Worm (Caenorhabditis elegans) whole organism, young adult: Measurements from ENCODE around the gene gst-9.
A peak's percentile ranks its signal among the peaks of the same experiment; 100 is the strongest.
"Not testable (repeated sequence)": the region's sequence is repeated elsewhere in the genome, so short reads cannot be mapped to it uniquely, and the experiment has no call there.

ENCODE experiments used
- B0019.2 ChIP-seq: fragments of 200-800 bp; sonication (Bioruptor generic); conservative IDR thresholded peaks from 2 replicates; pipeline ENCODE4 v1.3.6; 2022; ENCODE audit warnings: missing genetic modification reagents, missing genetic modification characterization, missing compliant biosample characterization
- C17E4.6 ChIP-seq: fragments of 200-800 bp; sonication (Bioruptor generic); IDR thresholded peaks from 2 replicates; pipeline ENCODE4 v1.3.6; 2022; ENCODE audit warnings: missing genetic modification reagents, missing genetic modification characterization, missing compliant biosample characterization
- F33H1.4 ChIP-seq: fragments of 200-800 bp; sonication (Bioruptor generic); IDR thresholded peaks from 2 replicates; pipeline ENCODE4 v1.3.6; 2022; ENCODE audit warnings: missing genetic modification reagents, missing genetic modification characterization, missing compliant biosample characterization
- T26A5.8 ChIP-seq: sonication (generic microtip); optimal IDR thresholded peaks from 2 replicates; lab custom pipeline; 2016; ENCODE audit warnings: missing genetic modification characterization, missing compliant biosample characterization
- Y53F4B.3 ChIP-seq: fragments of 200-800 bp; sonication (Bioruptor generic); IDR thresholded peaks from 2 replicates; pipeline ENCODE4 v1.3.6; 2022; ENCODE audit warnings: missing genetic modification reagents, missing genetic modification characterization, missing compliant biosample characterization
- Y56A3A.18 ChIP-seq: fragments of 200-800 bp; sonication (Bioruptor generic); IDR thresholded peaks from 2 replicates; pipeline ENCODE4 v1.3.6; 2022; ENCODE audit warnings: missing genetic modification reagents, missing genetic modification characterization, missing compliant biosample characterization
- Y67H2A.10 ChIP-seq: fragments of 200-800 bp; sonication (Bioruptor generic); conservative IDR thresholded peaks from 2 replicates; pipeline ENCODE4 v1.3.6; 2022; ENCODE audit warnings: missing genetic modification reagents, missing genetic modification characterization, missing compliant biosample characterization
- Y95B8A.8 ChIP-seq: fragments of 200-800 bp; sonication (Bioruptor generic); IDR thresholded peaks from 2 replicates; pipeline ENCODE4 v1.3.6; 2022; ENCODE audit warnings: missing genetic modification reagents, missing genetic modification characterization, missing compliant biosample characterization
- akir-1 ChIP-seq: fragments of 200-800 bp; sonication (Bioruptor generic); optimal IDR thresholded peaks from 2 replicates; lab custom pipeline; 2018; ENCODE audit warnings: mild to moderate bottlenecking, missing genetic modification characterization, moderate library complexity, missing compliant biosample characterization
- ama-1 ChIP-seq, 3 experiments: fragments of 150-350 bp in 1 of 3; sonication (generic microtip) in 2 of 3; optimal IDR thresholded peaks; 2 replicates each; lab custom pipeline; 2014 to 2018; ENCODE audit warnings: missing biosample characterization in 2 of 3, missing genetic modification characterization in 2 of 3, missing genetic modification reagents in 2 of 3
- aptf-2 ChIP-seq: fragments of 200-800 bp; sonication (Bioruptor generic); conservative IDR thresholded peaks from 2 replicates; pipeline ENCODE4 v1.3.6; 2022; ENCODE audit warnings: missing genetic modification reagents, missing genetic modification characterization, missing compliant biosample characterization
- atf-7 ChIP-seq: sonication (generic microtip); optimal IDR thresholded peaks from 2 replicates; lab custom pipeline; 2017; ENCODE audit warnings: mild to moderate bottlenecking, missing genetic modification characterization, missing compliant biosample characterization
- athp-1 ChIP-seq: sonication (generic microtip); optimal IDR thresholded peaks from 2 replicates; lab custom pipeline; 2017; ENCODE audit warnings: mild to moderate bottlenecking, missing genetic modification characterization, missing compliant biosample characterization
- attf-5 ChIP-seq: fragments of 200-800 bp; sonication (Bioruptor generic); optimal IDR thresholded peaks from 2 replicates; lab custom pipeline; 2018; ENCODE audit warnings: mild to moderate bottlenecking, missing genetic modification characterization, missing compliant biosample characterization
- ccch-3 ChIP-seq: fragments of 200-800 bp; sonication (Bioruptor generic); optimal IDR thresholded peaks from 2 replicates; lab custom pipeline; 2018; ENCODE audit warnings: mild to moderate bottlenecking, missing genetic modification characterization, missing compliant biosample characterization
- cebp-2 ChIP-seq: fragments of 200-800 bp; sonication (Bioruptor generic); IDR thresholded peaks from 2 replicates; pipeline ENCODE4 v1.3.6; 2022; ENCODE audit warnings: missing genetic modification characterization, missing compliant biosample characterization
- ceh-40 ChIP-seq: fragments of 200-800 bp; sonication (Bioruptor generic); IDR thresholded peaks from 2 replicates; pipeline ENCODE4 v1.3.6; 2022; ENCODE audit warnings: missing genetic modification characterization, missing compliant biosample characterization
- ceh-79 ChIP-seq: sonication (generic microtip); optimal IDR thresholded peaks from 2 replicates; lab custom pipeline; 2017; ENCODE audit warnings: mild to moderate bottlenecking, missing genetic modification characterization, missing compliant biosample characterization
- chd-7 ChIP-seq: sonication (generic microtip); optimal IDR thresholded peaks from 2 replicates; lab custom pipeline; 2016; ENCODE audit warnings: mild to moderate bottlenecking, missing genetic modification characterization, moderate library complexity, missing compliant biosample characterization
- egl-44 ChIP-seq: fragments of 200-800 bp; sonication (Bioruptor generic); IDR thresholded peaks from 2 replicates; pipeline ENCODE4 v1.3.6; 2022; ENCODE audit warnings: missing genetic modification reagents, missing genetic modification characterization, missing compliant biosample characterization
- ekl-4 ChIP-seq: fragments of 200-800 bp; sonication (Bioruptor generic); IDR thresholded peaks from 2 replicates; pipeline ENCODE4 v1.3.6; 2022; ENCODE audit warnings: missing genetic modification reagents, missing genetic modification characterization, missing compliant biosample characterization
- ets-4 ChIP-seq: fragments of 200-800 bp; sonication (Bioruptor generic); optimal IDR thresholded peaks from 2 replicates; lab custom pipeline; 2018; ENCODE audit warnings: mild to moderate bottlenecking, missing genetic modification characterization, missing compliant biosample characterization
- hrde-1 ChIP-seq: sonication (generic microtip); optimal IDR thresholded peaks from 2 replicates; lab custom pipeline; 2016; ENCODE audit warnings: missing genetic modification characterization, mild to moderate bottlenecking, missing compliant biosample characterization, moderate library complexity, missing genotype, missing genetic modification reagents, borderline replicate concordance
- lag-1 ChIP-seq: fragments of 200-800 bp; sonication (Bioruptor generic); IDR thresholded peaks from 2 replicates; pipeline ENCODE4 v1.3.6; 2022; ENCODE audit warnings: missing genetic modification reagents, missing genetic modification characterization, missing compliant biosample characterization
- lin-35 ChIP-seq, 3 experiments: fragments of 150-350 bp in 2 of 3; sonication (generic microtip) in 1 of 3; optimal IDR thresholded peaks; 2 replicates each; lab custom pipeline; 2014 to 2018; ENCODE audit warnings: missing biosample characterization in 3 of 3, missing genetic modification characterization in 3 of 3, missing genetic modification reagents in 3 of 3
- lin-54 ChIP-seq: fragments of 200-800 bp; sonication (Bioruptor generic); optimal IDR thresholded peaks from 2 replicates; lab custom pipeline; 2018; ENCODE audit warnings: mild to moderate bottlenecking, missing genetic modification characterization, missing compliant biosample characterization
- lir-1 ChIP-seq: fragments of 200-800 bp; sonication (Bioruptor generic); conservative IDR thresholded peaks from 2 replicates; pipeline ENCODE4 v1.3.6; 2022; ENCODE audit warnings: missing genetic modification reagents, missing genetic modification characterization, missing compliant biosample characterization
- lsl-1 ChIP-seq: fragments of 200-800 bp; sonication (Bioruptor generic); optimal IDR thresholded peaks from 2 replicates; lab custom pipeline; 2018; ENCODE audit warnings: mild to moderate bottlenecking, missing genetic modification characterization, moderate library complexity, missing compliant biosample characterization
- madf-3 ChIP-seq: fragments of 200-800 bp; sonication (Bioruptor generic); IDR thresholded peaks from 2 replicates; pipeline ENCODE4 v1.3.6; 2022; ENCODE audit warnings: missing genetic modification reagents, missing genetic modification characterization, missing compliant biosample characterization
- madf-6 ChIP-seq: fragments of 200-800 bp; sonication (Bioruptor generic); IDR thresholded peaks from 2 replicates; pipeline ENCODE4 v1.3.6; 2022; ENCODE audit warnings: missing genetic modification reagents, missing genetic modification characterization, missing compliant biosample characterization
- mxl-1 ChIP-seq: sonication (generic microtip); optimal IDR thresholded peaks from 2 replicates; lab custom pipeline; 2016; ENCODE audit warnings: missing genetic modification characterization, missing compliant biosample characterization
- nfya-2 ChIP-seq: fragments of 200-800 bp; sonication (Bioruptor generic); IDR thresholded peaks from 2 replicates; pipeline ENCODE4 v1.3.6; 2022; ENCODE audit warnings: missing genetic modification reagents, missing genetic modification characterization, missing compliant biosample characterization
- nhr-120 ChIP-seq: fragments of 200-800 bp; sonication (Bioruptor generic); IDR thresholded peaks from 2 replicates; pipeline ENCODE4 v1.3.6; 2022; ENCODE audit warnings: missing genetic modification characterization, missing compliant biosample characterization
- nhr-27 ChIP-seq: fragments of 200-800 bp; sonication (Bioruptor generic); optimal IDR thresholded peaks from 2 replicates; lab custom pipeline; 2018; ENCODE audit warnings: mild to moderate bottlenecking, missing genetic modification characterization, moderate library complexity, missing compliant biosample characterization
- nhr-80 ChIP-seq: sonication (generic microtip); optimal IDR thresholded peaks from 2 replicates; lab custom pipeline; 2016; ENCODE audit warnings: missing genetic modification characterization, missing compliant biosample characterization
- nhr-90 ChIP-seq: sonication (generic microtip); optimal IDR thresholded peaks from 2 replicates; lab custom pipeline; 2016; ENCODE audit warnings: missing genotype, mild to moderate bottlenecking, missing genetic modification characterization, missing compliant biosample characterization
- rec-8 ChIP-seq, 2 experiments: sonication (generic microtip); optimal IDR thresholded peaks; 2 replicates each; lab custom pipeline; 2016; ENCODE audit warnings: mild to moderate bottlenecking in 2 of 2, missing genetic modification characterization in 2 of 2, missing genetic modification reagents in 2 of 2, missing genotype in 2 of 2, missing biosample characterization in 1 of 2, missing compliant biosample characterization in 1 of 2, moderate library complexity in 1 of 2
- rpc-1 ChIP-seq, 2 experiments: fragments of 150-350 bp in 1 of 2; sonication (generic microtip) in 1 of 2; optimal IDR thresholded peaks; 2 replicates each; lab custom pipeline; 2014 to 2018; ENCODE audit warnings: missing biosample characterization in 1 of 2, missing genetic modification characterization in 1 of 2, missing genetic modification reagents in 1 of 2, missing genotype in 1 of 2
- sdz-38 ChIP-seq: sonication (generic microtip); optimal IDR thresholded peaks from 2 replicates; lab custom pipeline; 2016; ENCODE audit warnings: missing genotype, missing genetic modification characterization, missing compliant biosample characterization
- sea-2 ChIP-seq: fragments of 200-800 bp; sonication (Bioruptor generic); IDR thresholded peaks from 2 replicates; pipeline ENCODE4 v1.3.6; 2022; ENCODE audit warnings: missing genetic modification characterization, missing compliant biosample characterization
- snpc-1.3 ChIP-seq: sonication (generic microtip); optimal IDR thresholded peaks from 2 replicates; lab custom pipeline; 2017; ENCODE audit warnings: missing genetic modification characterization, mild to moderate bottlenecking, missing compliant biosample characterization, antibody characterized with exemption, moderate library complexity, missing genotype, missing genetic modification reagents; ENCODE audit not compliant: insufficient read depth
- somi-1 ChIP-seq: fragments of 200-800 bp; sonication (Bioruptor generic); optimal IDR thresholded peaks from 2 replicates; lab custom pipeline; 2018; ENCODE audit warnings: mild to moderate bottlenecking, missing genetic modification characterization, missing compliant biosample characterization
- tlf-1 ChIP-seq: fragments of 200-800 bp; sonication (Bioruptor generic); optimal IDR thresholded peaks from 2 replicates; lab custom pipeline; 2018; ENCODE audit warnings: mild to moderate bottlenecking, missing genetic modification characterization, missing compliant biosample characterization
- zim-3 ChIP-seq: sonication (generic microtip); optimal IDR thresholded peaks from 2 replicates; lab custom pipeline; 2017; ENCODE audit warnings: mild to moderate bottlenecking, missing genetic modification characterization, moderate library complexity, missing compliant biosample characterization

Gene gst-9

DNA sequence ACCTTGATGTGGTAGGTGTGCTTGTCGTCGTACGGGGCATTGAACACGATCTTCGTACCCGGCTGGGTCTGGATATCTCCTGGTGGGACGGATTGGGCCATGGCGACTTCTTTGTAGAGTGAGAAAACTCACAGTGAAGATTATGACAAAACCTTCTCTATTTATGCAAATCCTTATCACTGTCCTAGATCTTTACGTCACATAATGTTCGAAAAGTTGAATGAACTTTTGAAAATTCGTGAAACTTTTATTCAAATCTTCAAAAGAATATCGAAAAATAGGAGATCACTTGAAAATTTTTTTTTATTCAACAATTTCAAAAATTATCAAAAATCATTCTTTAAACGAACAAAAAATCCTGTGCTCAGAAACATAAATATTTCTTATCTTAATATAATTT lies 1.2 kb downstream of the gst-9 start, which contains the start of gene msp-33:
Gene msp-33 (minus strand): TSS at position 101 of the 400 bp plus-strand sequence.
- TF ChIP-seq aptf-2 (GFP tag; lab: Robert Waterston, UW) (no peak), nhr-120 (GFP tag; lab: Robert Waterston, UW) (0 out of 2 replicates have a peak, but pooled peaks have one; percentile 66)

- TF ChIP-seq mxl-1 (tag; lab: Kevin White, UChicago); lsl-1 (GFP tag; lab: Kevin White, UChicago); lag-1 (GFP tag; lab: Robert Waterston, UW): not testable (repeated sequence)
Measured at ce11 chrII:4898529-4898928, 7.1 kb downstream of the gst-9 start, which contains the start of gene msp-32. Gene msp-32, plus strand, starts transcription at chrII:4898829.

DNA sequence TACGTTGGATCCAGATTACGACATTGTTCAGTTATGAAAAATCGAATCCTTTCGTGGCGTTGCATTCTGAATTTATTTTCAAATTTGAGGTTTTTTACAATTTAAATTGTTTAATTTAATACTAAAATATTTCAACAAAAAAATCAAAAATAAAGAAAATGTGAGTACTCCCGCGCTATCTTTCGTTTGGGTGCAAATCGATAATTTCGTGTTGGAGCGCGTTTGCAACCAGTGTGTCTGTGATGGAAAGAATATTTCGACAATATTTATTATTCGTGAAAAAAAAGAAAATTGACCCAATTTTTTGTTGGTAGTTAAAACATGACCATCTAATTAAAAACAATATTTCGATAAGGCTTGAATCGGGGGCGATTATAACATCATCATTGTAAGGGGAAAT lies 10.7 kb downstream of the gst-9 start, which contains the start of gene R05F9.9:
Gene R05F9.9 (minus strand): TSS at position 66 of the 400 bp plus-strand sequence.
- no peak for TF ChIP-seq cebp-2
- peak in 1 of 3 experiments; percentile 58 for TF ChIP-seq lin-35 (GFP tag; optimal IDR thresholded peaks at IDR 0.05; lab: Kevin White, UChicago)
- TF ChIP-seq akir-1 (GFP tag; lab: Kevin White, UChicago), result no peak
- peak; percentile 8 for TF ChIP-seq tlf-1
- TF ChIP-seq nfya-2, result no peak
- TF ChIP-seq ceh-40 (GFP tag; lab: Robert Waterston, UW), result no peak
- no peak for TF ChIP-seq rec-8 (tag; optimal IDR thresholded peaks at IDR 0.05; lab: Kevin White, UChicago)
- TF ChIP-seq madf-6, result peak; percentile 51
- TF ChIP-seq snpc-1.3 (tag; lab: Kevin White, UChicago), result peak; percentile 8
- TF ChIP-seq zim-3 (tag; lab: Kevin White, UChicago), result no peak
- TF ChIP-seq ama-1 (optimal IDR thresholded peaks at IDR 0.05; lab: Kevin White, UChicago), result peak; percentile 64
- TF ChIP-seq ama-1 (GFP tag; optimal IDR thresholded peaks at IDR 0.05; lab: Kevin White, UChicago), result no peak
- TF ChIP-seq chd-7 (tag; lab: Kevin White, UChicago), result no peak
- no peak for TF ChIP-seq nhr-27
- TF ChIP-seq attf-5 (GFP tag; lab: Kevin White, UChicago), result peak; percentile 31
- TF ChIP-seq sdz-38 (tag; lab: Kevin White, UChicago), result no peak
- no peak for TF ChIP-seq egl-44 (GFP tag; lab: Robert Waterston, UW)
- peak; percentile 59 for TF ChIP-seq lin-54 (GFP tag; lab: Kevin White, UChicago)
- peak; percentile 46 for TF ChIP-seq atf-7 (tag; lab: Kevin White, UChicago)
- no peak for TF ChIP-seq Y53F4B.3 (GFP tag; lab: Robert Waterston, UW)
- peak; percentile 12 for TF ChIP-seq ceh-79 (tag; lab: Kevin White, UChicago)
- no peak for TF ChIP-seq C17E4.6 (GFP tag; lab: Robert Waterston, UW)
- peak; percentile 50 for TF ChIP-seq ekl-4 (GFP tag; lab: Robert Waterston, UW)
- TF ChIP-seq hrde-1 (tag; lab: Kevin White, UChicago), result no peak
- no peak for TF ChIP-seq somi-1
- no peak for TF ChIP-seq lir-1 (GFP tag; lab: Robert Waterston, UW)
- TF ChIP-seq sea-2 (GFP tag; lab: Robert Waterston, UW), result no peak
- TF ChIP-seq nhr-80 (tag; lab: Kevin White, UChicago), result peak; percentile 17
- TF ChIP-seq aptf-2 (GFP tag; lab: Robert Waterston, UW), result no peak
- no peak for TF ChIP-seq ets-4 (GFP tag; lab: Kevin White, UChicago)
- no peak for TF ChIP-seq rpc-1 (optimal IDR thresholded peaks at IDR 0.05; lab: Kevin White, UChicago)
- no peak for TF ChIP-seq rpc-1 (tag; optimal IDR thresholded peaks at IDR 0.05; lab: Kevin White, UChicago)
- TF ChIP-seq T26A5.8, result no peak
- peak; percentile 10 for TF ChIP-seq nhr-90 (tag; lab: Kevin White, UChicago)
- no peak for TF ChIP-seq B0019.2 (GFP tag; lab: Robert Waterston, UW)
- TF ChIP-seq Y95B8A.8, result peak; percentile 62; the same call in 1 of the 2 replicates
- TF ChIP-seq athp-1 (tag; lab: Kevin White, UChicago), result no peak
- no peak for TF ChIP-seq ccch-3 (GFP tag; lab: Kevin White, UChicago)
- TF ChIP-seq F33H1.4 (GFP tag; lab: Robert Waterston, UW), result peak; percentile 6; the same call in 1 of the 2 replicates
- 0 out of 2 replicates have a peak, but pooled peaks have one; percentile 1 for TF ChIP-seq madf-3 (GFP tag; lab: Robert Waterston, UW)
- TF ChIP-seq Y56A3A.18 (GFP tag; lab: Robert Waterston, UW), result no peak
- TF ChIP-seq Y67H2A.10 (GFP tag; lab: Robert Waterston, UW), result no peak
